Worm (Caenorhabditis elegans) whole organism, young adult: Measurements from ENCODE around the gene srx-36.

Source experiments
- B0336.3 ChIP-seq: fragments of 200-800 bp; sonication (Bioruptor generic); IDR thresholded peaks from 2 replicates; pipeline ENCODE4 v1.3.6; 2022; ENCODE audit warnings: missing genetic modification characterization, missing compliant biosample characterization
- D2030.7 ChIP-seq: fragments of 200-800 bp; sonication (Bioruptor generic); IDR thresholded peaks from 2 replicates; pipeline ENCODE4 v1.3.6; 2022; ENCODE audit warnings: missing genetic modification reagents, missing genetic modification characterization, missing compliant biosample characterization
- F22D6.2 ChIP-seq: sonication (generic microtip); optimal IDR thresholded peaks from 2 replicates; lab custom pipeline; 2016; ENCODE audit warnings: mild to moderate bottlenecking, missing genetic modification characterization, missing compliant biosample characterization
- Y79H2A.3 ChIP-seq: fragments of 200-800 bp; sonication (Bioruptor generic); conservative IDR thresholded peaks from 2 replicates; pipeline ENCODE4 v1.3.6; 2022; ENCODE audit warnings: missing genetic modification reagents, missing genetic modification characterization, missing compliant biosample characterization
- ama-1 ChIP-seq, 3 experiments: fragments of 150-350 bp in 1 of 3; sonication (generic microtip) in 2 of 3; optimal IDR thresholded peaks; 2 replicates each; lab custom pipeline; 2014 to 2018; ENCODE audit warnings: missing biosample characterization in 2 of 3, missing genetic modification characterization in 2 of 3, missing genetic modification reagents in 2 of 3
- bed-2 ChIP-seq: fragments of 200-800 bp; sonication (Bioruptor generic); IDR thresholded peaks from 2 replicates; pipeline ENCODE4 v1.3.6; 2022; ENCODE audit warnings: missing genetic modification reagents, missing genetic modification characterization, missing compliant biosample characterization
- lin-40 ChIP-seq: sonication (generic microtip); optimal IDR thresholded peaks from 2 replicates; lab custom pipeline; 2016; ENCODE audit warnings: missing genetic modification characterization, mild to moderate bottlenecking, missing compliant biosample characterization, missing genotype, missing genetic modification reagents
- madf-8 ChIP-seq: fragments of 200-800 bp; sonication (Bioruptor generic); conservative IDR thresholded peaks from 2 replicates; pipeline ENCODE4 v1.3.6; 2022; ENCODE audit warnings: missing genetic modification reagents, missing genetic modification characterization, missing compliant biosample characterization
- nhr-80 ChIP-seq: sonication (generic microtip); optimal IDR thresholded peaks from 2 replicates; lab custom pipeline; 2016; ENCODE audit warnings: missing genetic modification characterization, missing compliant biosample characterization
- snpc-4 ChIP-seq, 5 experiments: fragments of 150-350 bp in 1 of 5; sonication (generic microtip) in 4 of 5; optimal IDR thresholded peaks; 2 replicates each; lab custom pipeline; 2014 to 2018; ENCODE audit warnings: missing genetic modification characterization in 5 of 5, missing biosample characterization in 3 of 5, antibody characterized with exemption in 2 of 5, mild to moderate bottlenecking in 2 of 5, missing compliant biosample characterization in 2 of 5, missing genotype in 2 of 5, moderate library complexity in 2 of 5, missing genetic modification reagents in 1 of 5
- somi-1 ChIP-seq: fragments of 200-800 bp; sonication (Bioruptor generic); optimal IDR thresholded peaks from 2 replicates; lab custom pipeline; 2018; ENCODE audit warnings: mild to moderate bottlenecking, missing genetic modification characterization, missing compliant biosample characterization
- ztf-18 ChIP-seq: sonication (generic microtip); optimal IDR thresholded peaks from 2 replicates; lab custom pipeline; 2016; ENCODE audit warnings: missing genotype, mild to moderate bottlenecking, missing genetic modification characterization, missing compliant biosample characterization

DNA sequence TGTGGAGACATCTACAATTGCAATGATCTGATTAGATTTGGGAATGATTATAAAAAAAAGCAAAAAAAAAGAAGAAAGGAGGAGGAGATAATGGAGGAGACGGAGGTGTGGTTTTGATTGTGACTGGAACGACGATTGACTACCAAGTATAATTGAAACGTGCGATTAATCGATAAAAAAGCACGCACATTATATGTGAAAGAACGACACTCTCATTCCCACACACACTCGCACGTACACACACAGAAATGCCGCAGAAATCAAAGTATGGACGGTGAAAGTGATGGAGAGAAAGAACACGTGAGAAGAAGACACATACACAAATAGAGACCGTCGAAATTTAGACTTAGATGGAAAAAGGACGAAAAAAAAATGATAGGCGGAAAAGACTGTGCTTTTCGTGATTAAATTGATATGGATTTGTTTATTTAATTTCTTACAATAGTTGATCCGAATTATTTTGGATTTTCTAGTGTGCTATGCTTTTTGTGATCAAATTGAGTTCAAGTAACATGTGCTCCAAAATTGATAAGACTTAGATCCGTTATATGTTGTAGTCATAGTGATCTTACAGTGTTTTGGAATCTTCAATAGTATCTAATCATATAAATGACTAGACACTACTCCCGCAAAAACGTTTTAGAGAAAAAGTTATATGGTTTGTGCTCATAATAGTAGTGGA lies 37.0 kb downstream of the srx-36 start, which contains the start of gene nhr-135:
- TF ChIP-seq ama-1 (optimal IDR thresholded peaks at IDR 0.05; lab: Kevin White, UChicago), result peak; percentile 16
- no peak for TF ChIP-seq ama-1 (GFP tag; optimal IDR thresholded peaks at IDR 0.05; lab: Kevin White, UChicago)
- no peak for TF ChIP-seq bed-2 (GFP tag; lab: Robert Waterston, UW)
- no peak for TF ChIP-seq madf-8 (GFP tag; lab: Robert Waterston, UW)
- no peak for TF ChIP-seq ztf-18
- no peak for TF ChIP-seq D2030.7 (GFP tag; lab: Robert Waterston, UW)
- peak; percentile 37 for TF ChIP-seq somi-1 (GFP tag; lab: Kevin White, UChicago)
- no peak for TF ChIP-seq Y79H2A.3
- TF ChIP-seq lin-40 (tag; lab: Kevin White, UChicago), result peak; percentile 73
- 0 out of 2 replicates have a peak, but pooled peaks have one; percentile 38 for TF ChIP-seq B0336.3 (GFP tag; lab: Robert Waterston, UW)
- no peak for TF ChIP-seq snpc-4 (GFP tag; optimal IDR thresholded peaks at IDR 0.05; lab: Kevin White, UChicago)
- TF ChIP-seq snpc-4 (tag; optimal IDR thresholded peaks at IDR 0.05; lab: Kevin White, UChicago), result peak in 1 of 4 experiments; percentile 35
- peak; percentile 48 for TF ChIP-seq F22D6.2 (tag; lab: Kevin White, UChicago)
- TF ChIP-seq nhr-80 (tag; lab: Kevin White, UChicago), result peak; percentile 92
